Fruit fly (Drosophila melanogaster) whole organism, embryonic: ENCODE results near the gene Tom40.

Source experiments
- CG10979 ChIP-seq: fragments of 200-800 bp; sonication (Bioruptor generic); optimal IDR thresholded peaks from 2 replicates; lab custom pipeline; 2018; ENCODE audit warnings: missing biosample characterization, mild to moderate bottlenecking, missing genetic modification characterization, moderate library complexity
- CG11247 ChIP-seq: fragments of 200-800 bp; sonication (Bioruptor generic); IDR thresholded peaks from 2 replicates; pipeline ENCODE4 v1.3.6; 2022; ENCODE audit warnings: missing biosample characterization, missing genetic modification characterization
- CG12219 ChIP-seq: fragments of 200-800 bp; sonication (Bioruptor generic); optimal IDR thresholded peaks from 3 replicates; lab custom pipeline; 2018; ENCODE audit warnings: missing biosample characterization, mild to moderate bottlenecking, missing genetic modification characterization
- CG13894 ChIP-seq: fragments of 200-800 bp; sonication (Bioruptor generic); optimal IDR thresholded peaks from 3 replicates; lab custom pipeline; 2018; ENCODE audit warnings: missing biosample characterization, mild to moderate bottlenecking, missing genetic modification characterization, moderate library complexity
- CG15269 ChIP-seq: fragments of 200-800 bp; sonication (Bioruptor generic); optimal IDR thresholded peaks from 2 replicates; lab custom pipeline; 2018; ENCODE audit warnings: missing biosample characterization, mild to moderate bottlenecking, missing genetic modification characterization, moderate library complexity
- CG15479 ChIP-seq: fragments of 200-800 bp; sonication (Bioruptor generic); optimal IDR thresholded peaks from 3 replicates; lab custom pipeline; 2019; ENCODE audit warnings: missing biosample characterization, mild to moderate bottlenecking, missing genetic modification characterization, moderate library complexity
- CG17568 ChIP-seq: fragments of 200-800 bp; sonication (Bioruptor generic); optimal IDR thresholded peaks from 2 replicates; lab custom pipeline; 2018; ENCODE audit warnings: missing biosample characterization, mild to moderate bottlenecking, missing genetic modification characterization, moderate library complexity
- CG17612 ChIP-seq: fragments of 200-800 bp; sonication (Bioruptor generic); IDR thresholded peaks from 2 replicates; pipeline ENCODE4 v1.3.6; 2022; ENCODE audit warnings: missing biosample characterization, missing genetic modification characterization
- CG18599 ChIP-seq: fragments of 200-800 bp; sonication (Bioruptor generic); optimal IDR thresholded peaks from 3 replicates; lab custom pipeline; 2017; ENCODE audit warnings: missing biosample characterization, missing genetic modification characterization, mild to moderate bottlenecking, moderate library complexity, missing genetic modification reagents
- CG31441 ChIP-seq: fragments of 200-800 bp; sonication (Bioruptor generic); IDR thresholded peaks from 2 replicates; pipeline ENCODE4 v1.3.6; 2022; ENCODE audit warnings: missing biosample characterization, missing genetic modification characterization
- CG3407 ChIP-seq: fragments of 200-800 bp; sonication (Bioruptor generic); optimal IDR thresholded peaks from 2 replicates; lab custom pipeline; 2018; ENCODE audit warnings: missing biosample characterization, mild to moderate bottlenecking, missing genetic modification characterization
- CG6254 ChIP-seq: fragments of 200-800 bp; sonication (Bioruptor generic); optimal IDR thresholded peaks from 3 replicates; lab custom pipeline; 2017; ENCODE audit warnings: mild to moderate bottlenecking, missing biosample characterization, missing genetic modification reagents, missing genetic modification characterization
- CG7839 ChIP-seq: fragments of 200-800 bp; sonication (Bioruptor generic); optimal IDR thresholded peaks from 3 replicates; lab custom pipeline; 2018; ENCODE audit warnings: missing biosample characterization, mild to moderate bottlenecking, missing genetic modification characterization, moderate library complexity
- CG7987 ChIP-seq: fragments of 200-800 bp; sonication (Bioruptor generic); optimal IDR thresholded peaks from 2 replicates; lab custom pipeline; 2018; ENCODE audit warnings: missing biosample characterization, mild to moderate bottlenecking, missing genetic modification characterization, moderate library complexity
- CG8290 ChIP-seq, 3 experiments: fragments of 200-800 bp; sonication (Bioruptor generic); optimal IDR thresholded peaks; 2 replicates each; lab custom pipeline; 2016 to 2019; ENCODE audit warnings: missing biosample characterization in 3 of 3, missing genetic modification characterization in 3 of 3, mild to moderate bottlenecking in 2 of 3, moderate library complexity in 1 of 3
- CG9932 ChIP-seq: fragments of 200-800 bp; sonication (Bioruptor generic); IDR thresholded peaks from 2 replicates; pipeline ENCODE4 v1.3.6; 2022; ENCODE audit warnings: missing biosample characterization, missing genetic modification characterization
- Deaf1 ChIP-seq: fragments of 200-800 bp; optimal IDR thresholded peaks from 3 replicates; lab custom pipeline; 2019; ENCODE audit warnings: missing biosample characterization, mild to moderate bottlenecking, missing genetic modification characterization, moderate library complexity
- Drgx ChIP-seq: fragments of 200-800 bp; sonication (Bioruptor generic); IDR thresholded peaks from 2 replicates; pipeline ENCODE4 v1.3.6; 2022; ENCODE audit warnings: missing biosample characterization, missing genetic modification characterization
- Fer3 ChIP-seq: fragments of 200-800 bp; sonication (Bioruptor generic); optimal IDR thresholded peaks from 2 replicates; lab custom pipeline; 2018; ENCODE audit warnings: missing biosample characterization, mild to moderate bottlenecking, missing genetic modification characterization, moderate library complexity
- H2.0 ChIP-seq: fragments of 200-800 bp; sonication (Bioruptor generic); IDR thresholded peaks from 2 replicates; pipeline ENCODE4 v1.3.6; 2022; ENCODE audit warnings: missing biosample characterization, missing genetic modification characterization
- HLH4C ChIP-seq: fragments of 200-800 bp; sonication (Bioruptor generic); IDR thresholded peaks from 3 replicates; pipeline ENCODE4 v1.3.6; 2022; ENCODE audit warnings: missing biosample characterization, missing genetic modification characterization; ENCODE audit not compliant: partially characterized antibody
- Max ChIP-seq: fragments of 200-800 bp; sonication (Bioruptor generic); optimal IDR thresholded peaks from 2 replicates; lab custom pipeline; 2016; ENCODE audit warnings: missing biosample characterization, mild to moderate bottlenecking, missing genetic modification characterization
- Nf-YC ChIP-seq: fragments of 200-800 bp; optimal IDR thresholded peaks from 3 replicates; lab custom pipeline; 2019; ENCODE audit warnings: missing biosample characterization, mild to moderate bottlenecking, missing genetic modification characterization, moderate library complexity
- NfI ChIP-seq: fragments of 200-800 bp; sonication (Bioruptor generic); optimal IDR thresholded peaks from 3 replicates; lab custom pipeline; 2018; ENCODE audit warnings: missing biosample characterization, mild to moderate bottlenecking, missing genetic modification characterization, moderate library complexity
- Optix ChIP-seq: fragments of 200-800 bp; sonication (Bioruptor generic); IDR thresholded peaks from 3 replicates; pipeline ENCODE4 v1.3.6; 2022; ENCODE audit warnings: missing biosample characterization, missing genetic modification characterization
- Ptx1 ChIP-seq: fragments of 200-800 bp; sonication (Bioruptor generic); IDR thresholded peaks from 2 replicates; pipeline ENCODE4 v1.3.6; 2022; ENCODE audit warnings: missing biosample characterization, missing genetic modification characterization
- Rfx ChIP-seq: fragments of 200-800 bp; sonication (Bioruptor generic); IDR thresholded peaks from 2 replicates; pipeline ENCODE4 v1.3.6; 2022; ENCODE audit warnings: missing biosample characterization, missing genetic modification characterization
- Vsx1 ChIP-seq: fragments of 200-800 bp; sonication (Bioruptor generic); optimal IDR thresholded peaks from 2 replicates; lab custom pipeline; 2017; ENCODE audit warnings: missing biosample characterization, mild to moderate bottlenecking, missing genetic modification characterization, missing genetic modification reagents
- amos ChIP-seq: fragments of 200-800 bp; sonication (Bioruptor generic); IDR thresholded peaks from 2 replicates; pipeline ENCODE4 v1.3.6; 2022; ENCODE audit warnings: missing biosample characterization, missing genetic modification characterization; ENCODE audit not compliant: partially characterized antibody
- ato ChIP-seq: fragments of 200-800 bp; sonication (Bioruptor generic); IDR thresholded peaks from 2 replicates; pipeline ENCODE4 v1.3.6; 2022; ENCODE audit warnings: missing biosample characterization, missing genetic modification characterization; ENCODE audit not compliant: partially characterized antibody
- bab2 ChIP-seq: fragments of 200-800 bp; sonication (Bioruptor generic); optimal IDR thresholded peaks from 2 replicates; lab custom pipeline; 2016; ENCODE audit warnings: missing biosample characterization, missing genetic modification characterization
- bigmax ChIP-seq: fragments of 200-800 bp; sonication (Bioruptor generic); optimal IDR thresholded peaks from 2 replicates; lab custom pipeline; 2018; ENCODE audit warnings: missing biosample characterization, mild to moderate bottlenecking, missing genetic modification characterization
- bsh ChIP-seq, 2 experiments: fragments of 200-800 bp; sonication (Bioruptor generic); optimal IDR thresholded peaks; 2 replicates each; lab custom pipeline; 2017 to 2018; ENCODE audit warnings: mild to moderate bottlenecking in 2 of 2, missing biosample characterization in 2 of 2, missing genetic modification characterization in 2 of 2, moderate library complexity in 1 of 2
- cato ChIP-seq: fragments of 200-800 bp; sonication (Bioruptor generic); optimal IDR thresholded peaks from 2 replicates; lab custom pipeline; 2016; ENCODE audit warnings: missing biosample characterization, missing genetic modification characterization, borderline replicate concordance
- cg ChIP-seq: fragments of 200-800 bp; sonication (Bioruptor generic); optimal IDR thresholded peaks from 3 replicates; lab custom pipeline; 2019; ENCODE audit warnings: missing biosample characterization, mild to moderate bottlenecking, missing genetic modification characterization, moderate library complexity
- esg ChIP-seq: fragments of 200-800 bp; sonication (Bioruptor generic); conservative IDR thresholded peaks from 2 replicates; pipeline ENCODE4 v1.3.6; 2022; ENCODE audit warnings: missing biosample characterization, missing genetic modification characterization
- eve ChIP-seq, 2 experiments: fragments of >200 bp; optimal IDR thresholded peaks; 2 replicates each; lab custom pipeline; 2017; ENCODE audit warnings: missing biosample characterization in 2 of 2, missing genetic modification characterization in 2 of 2
- gce ChIP-seq: fragments of 200-800 bp; sonication (Bioruptor generic); IDR thresholded peaks from 3 replicates; pipeline ENCODE4 v1.3.6; 2022; ENCODE audit warnings: missing biosample characterization, missing genetic modification characterization
- grau ChIP-seq: fragments of 200-800 bp; optimal IDR thresholded peaks from 3 replicates; lab custom pipeline; 2019; ENCODE audit warnings: missing biosample characterization, mild to moderate bottlenecking, missing genetic modification characterization, moderate library complexity
- grn ChIP-seq: fragments of 200-800 bp; sonication (Bioruptor generic); optimal IDR thresholded peaks from 3 replicates; lab custom pipeline; 2017; ENCODE audit warnings: missing biosample characterization, missing genetic modification characterization
- h ChIP-seq: fragments of >200 bp; optimal IDR thresholded peaks from 2 replicates; lab custom pipeline; 2017
- her ChIP-seq: fragments of 200-800 bp; sonication (Bioruptor generic); optimal IDR thresholded peaks from 2 replicates; lab custom pipeline; 2016; ENCODE audit warnings: missing biosample characterization, missing genetic modification characterization
- ken ChIP-seq: fragments of 200-800 bp; sonication (Bioruptor generic); IDR thresholded peaks from 3 replicates; pipeline ENCODE4 v1.3.6; 2022; ENCODE audit warnings: missing biosample characterization, missing genetic modification characterization
- slou ChIP-seq: fragments of 200-800 bp; sonication (Bioruptor generic); optimal IDR thresholded peaks from 3 replicates; lab custom pipeline; 2016; ENCODE audit warnings: missing biosample characterization, missing genetic modification characterization
- vnd ChIP-seq: fragments of 200-800 bp; sonication (Bioruptor generic); IDR thresholded peaks from 3 replicates; pipeline ENCODE4 v1.3.6; 2022; ENCODE audit warnings: missing biosample characterization, missing genetic modification characterization; ENCODE audit not compliant: partially characterized antibody

Gene Tom40

DNA sequence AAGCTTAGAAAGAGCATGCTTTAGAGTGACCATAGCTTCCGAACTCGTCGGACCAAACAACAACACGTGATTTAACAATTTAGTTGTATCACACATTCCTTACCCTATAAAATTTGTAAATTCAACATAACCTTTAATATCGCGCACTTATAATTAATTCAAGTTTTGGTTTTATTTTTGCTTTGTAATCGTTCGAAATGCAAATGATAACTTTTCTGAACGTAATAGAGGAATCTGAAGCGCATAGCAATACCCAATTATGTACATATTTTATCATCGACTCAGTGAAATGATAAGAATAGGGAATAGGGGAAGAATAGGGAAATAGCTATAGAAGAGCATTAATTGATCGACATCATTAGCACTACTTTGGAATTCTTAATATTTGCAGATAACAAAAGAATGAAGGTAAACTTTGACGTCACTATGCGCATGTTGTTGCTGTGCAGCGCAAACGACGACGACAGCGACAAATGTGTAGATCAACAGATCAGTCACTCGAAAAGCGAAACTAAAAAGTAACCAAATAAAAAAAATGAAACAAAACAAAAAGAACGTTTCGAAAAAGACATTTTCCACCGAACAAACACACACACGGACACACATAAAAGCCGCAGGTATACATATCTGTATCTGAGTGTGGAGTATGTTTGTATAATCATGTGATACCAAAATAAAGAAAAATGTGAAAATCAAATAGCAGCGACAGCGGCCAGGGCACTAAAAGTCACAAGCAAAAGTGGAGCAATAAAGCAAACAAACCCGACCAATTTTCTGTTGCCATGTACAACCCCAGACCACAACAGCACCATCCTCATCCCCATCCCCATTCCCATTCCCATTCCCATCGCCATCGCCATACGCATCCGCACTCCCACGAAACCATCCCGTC lies 29.1 kb upstream of the Tom40 start (continued):
- TF ChIP-seq bsh (GFP tag; optimal IDR thresholded peaks at IDR 0.05; lab: Kevin White, UChicago) (no peak), Drgx (GFP tag; lab: Robert Waterston, UW) (0 out of 2 replicates have a peak, but pooled peaks have one; percentile 12), cato (no peak), CG6254 (GFP tag; lab: Kevin White, UChicago) (no peak), bigmax (GFP tag; lab: Kevin White, UChicago) (peak; percentile 91), eve (GFP tag; optimal IDR thresholded peaks at IDR 0.05; lab: Kevin White, UChicago) (peak in 1 of 2 experiments; percentile 54), Fer3 (peak; percentile 13), CG11247 (no peak), CG18599 (GFP tag; lab: Kevin White, UChicago) (no peak), bab2 (GFP tag; lab: Kevin White, UChicago) (no peak), CG9932 (GFP tag; lab: Robert Waterston, UW) (no peak), cg (GFP tag; lab: Kevin White, UChicago) (peak; percentile 18), CG7839 (tag; lab: Kevin White, UChicago) (no peak), CG3407 (GFP tag; lab: Kevin White, UChicago) (peak; percentile 10), CG8290 (GFP tag; optimal IDR thresholded peaks at IDR 0.05; lab: Kevin White, UChicago) (no peak), CG8290 (tag; optimal IDR thresholded peaks at IDR 0.05; lab: Kevin White, UChicago) (peak in 1 of 2 experiments; percentile 6), Ptx1 (no peak), amos (GFP tag; lab: Robert Waterston, UW) (no peak), NfI (no peak), CG17612 (GFP tag; lab: Robert Waterston, UW) (no peak)

dm6 chrX:7708942-7709707 lies 27.6 kb upstream of the Tom40 start, which contains the start of gene CHES-1-like:
CHES-1-like (minus strand) TSS chrX:7709385.
- TF ChIP-seq CG12219 (GFP tag; lab: Kevin White, UChicago) (peak; percentile 87), ken (peak; percentile 61; the same call in 1 of the 3 replicates), h (no peak), grau (peak; percentile 92), Deaf1 (tag; lab: Kevin White, UChicago) (peak; percentile 71), CG10979 (tag; lab: Kevin White, UChicago) (peak; percentile 91), Nf-YC (peak; percentile 81), grn (GFP tag; lab: Kevin White, UChicago) (no peak), HLH4C (GFP tag; lab: Robert Waterston, UW) (peak; percentile 39; the same call in 1 of the 3 replicates), CG7987 (peak; percentile 36), slou (peak; percentile 83), CG31441 (GFP tag; lab: Robert Waterston, UW) (peak; percentile 95), CG15269 (peak; percentile 93), her (GFP tag; lab: Kevin White, UChicago) (peak; percentile 85), H2.0 (GFP tag; lab: Robert Waterston, UW) (peak; percentile 51; the same call in 1 of the 2 replicates), CG13894 (tag; lab: Kevin White, UChicago) (peak; percentile 67), ato (GFP tag; lab: Robert Waterston, UW) (no peak), Vsx1 (peak; percentile 79), Max (GFP tag; lab: Kevin White, UChicago) (peak; percentile 89), CG15479 (GFP tag; lab: Kevin White, UChicago) (no peak), gce (GFP tag; lab: Robert Waterston, UW) (peak; percentile 65; the same call in 1 of the 3 replicates), Optix (GFP tag; lab: Robert Waterston, UW) (peak; percentile 75; the same call in 2 of the 3 replicates), Rfx (peak; percentile 78), vnd (GFP tag; lab: Robert Waterston, UW) (0 out of 3 replicates have a peak, but pooled peaks have one; percentile 36), CG17568 (GFP tag; lab: Kevin White, UChicago) (peak; percentile 75), esg (GFP tag; lab: Robert Waterston, UW) (peak; percentile 87)
